Worm (Caenorhabditis elegans) whole organism, L4 larva: ENCODE results near the gene slo-2.

Source experiments
- D1046.2 ChIP-seq: fragments of 200-800 bp; sonication (Bioruptor generic); IDR thresholded peaks from 2 replicates; pipeline ENCODE4 v1.3.6; 2022; ENCODE audit warnings: missing genetic modification characterization, missing compliant biosample characterization
- F10B5.3 ChIP-seq: sonication (generic microtip); optimal IDR thresholded peaks from 2 replicates; lab custom pipeline; 2016; ENCODE audit warnings: mild to moderate bottlenecking, missing genetic modification characterization, missing compliant biosample characterization
- F44E2.7 ChIP-seq: fragments of 200-800 bp; sonication (Bioruptor generic); IDR thresholded peaks from 2 replicates; pipeline ENCODE4 v2.1.2; 2022; ENCODE audit warnings: missing genetic modification characterization, missing compliant biosample characterization
- R02D3.7 ChIP-seq: fragments of 150-350 bp; sonication (generic microtip); optimal IDR thresholded peaks from 3 replicates; lab custom pipeline; 2014; ENCODE audit warnings: missing biosample characterization, missing genetic modification characterization
- Y48G9A.11 ChIP-seq: fragments of 200-800 bp; sonication (Bioruptor generic); IDR thresholded peaks from 2 replicates; pipeline ENCODE4 v1.3.6; 2022; ENCODE audit warnings: missing genetic modification reagents, missing genetic modification characterization, missing compliant biosample characterization
- Y5F2A.4 ChIP-seq: fragments of 200-800 bp; sonication (Bioruptor generic); optimal IDR thresholded peaks from 2 replicates; lab custom pipeline; 2018; ENCODE audit warnings: mild to moderate bottlenecking, missing genetic modification characterization, missing compliant biosample characterization
- ceh-20 ChIP-seq: fragments of 200-800 bp; sonication (Bioruptor generic); IDR thresholded peaks from 2 replicates; pipeline ENCODE4 v1.3.6; 2022; ENCODE audit warnings: missing genetic modification reagents, missing genetic modification characterization, missing compliant biosample characterization
- ceh-44 ChIP-seq: fragments of 200-800 bp; sonication (Bioruptor generic); IDR thresholded peaks from 2 replicates; pipeline ENCODE4 v1.3.6; 2022; ENCODE audit warnings: missing genetic modification reagents, missing genetic modification characterization, missing compliant biosample characterization
- ceh-62 ChIP-seq: sonication (generic microtip); optimal IDR thresholded peaks from 2 replicates; lab custom pipeline; 2017; ENCODE audit warnings: missing biosample characterization, missing genetic modification characterization
- ceh-82 ChIP-seq: sonication (generic microtip); optimal IDR thresholded peaks from 2 replicates; lab custom pipeline; 2017; ENCODE audit warnings: missing biosample characterization, missing genetic modification characterization
- cey-2 ChIP-seq: sonication (generic microtip); optimal IDR thresholded peaks from 3 replicates; lab custom pipeline; 2017; ENCODE audit warnings: missing genetic modification characterization, mild to moderate bottlenecking, missing compliant biosample characterization, antibody characterized with exemption, borderline replicate concordance; ENCODE audit not compliant: insufficient read depth
- ctbp-1 ChIP-seq: fragments of 200-800 bp; sonication (Bioruptor generic); IDR thresholded peaks from 2 replicates; pipeline ENCODE4 v1.3.6; 2022; ENCODE audit warnings: missing genetic modification reagents, missing genetic modification characterization, missing compliant biosample characterization
- daf-16 ChIP-seq, 3 experiments: sonication (generic microtip); optimal IDR thresholded peaks; 2 replicates each; lab custom pipeline; 2016 to 2017; ENCODE audit warnings: missing genetic modification characterization in 3 of 3, missing genetic modification reagents in 3 of 3, mild to moderate bottlenecking in 2 of 3, missing compliant biosample characterization in 2 of 3, missing biosample characterization in 1 of 3, moderate library complexity in 1 of 3
- dmd-6 ChIP-seq: fragments of 200-800 bp; sonication (Bioruptor generic); IDR thresholded peaks from 2 replicates; pipeline ENCODE4 v1.3.6; 2022; ENCODE audit warnings: missing genetic modification reagents, missing genetic modification characterization, missing compliant biosample characterization
- dmd-9 ChIP-seq: fragments of 200-800 bp; sonication (Bioruptor generic); IDR thresholded peaks from 2 replicates; pipeline ENCODE4 v1.3.6; 2022; ENCODE audit warnings: missing genetic modification reagents, missing genetic modification characterization, missing compliant biosample characterization
- dpl-1 ChIP-seq: fragments of 150-350 bp; optimal IDR thresholded peaks from 2 replicates; lab custom pipeline; 2014; ENCODE audit warnings: missing biosample characterization, missing genetic modification reagents, missing genetic modification characterization
- dve-1 ChIP-seq: sonication (generic microtip); optimal IDR thresholded peaks from 2 replicates; lab custom pipeline; 2017; ENCODE audit warnings: antibody characterized with exemption, mild to moderate bottlenecking, missing genetic modification characterization, missing compliant biosample characterization; ENCODE audit not compliant: insufficient read depth
- egl-27 ChIP-seq: sonication (generic microtip); optimal IDR thresholded peaks from 3 replicates; lab custom pipeline; 2017; ENCODE audit warnings: missing biosample characterization, missing genetic modification reagents, missing genetic modification characterization
- egl-43 ChIP-seq: fragments of 200-800 bp; sonication (Bioruptor generic); IDR thresholded peaks from 2 replicates; pipeline ENCODE4 v1.3.6; 2022; ENCODE audit warnings: missing genetic modification reagents, missing genetic modification characterization, missing compliant biosample characterization
- fkh-10 ChIP-seq: fragments of 150-350 bp; optimal IDR thresholded peaks from 2 replicates; lab custom pipeline; 2014; ENCODE audit warnings: missing biosample characterization, missing genetic modification reagents, missing genetic modification characterization
- hlh-11 ChIP-seq: fragments of 200-800 bp; sonication (Bioruptor generic); optimal IDR thresholded peaks from 2 replicates; lab custom pipeline; 2018; ENCODE audit warnings: mild to moderate bottlenecking, missing genetic modification characterization, missing compliant biosample characterization
- hlh-30 ChIP-seq: sonication (generic microtip); optimal IDR thresholded peaks from 2 replicates; lab custom pipeline; 2017; ENCODE audit warnings: antibody characterized with exemption, mild to moderate bottlenecking, missing genetic modification characterization, missing compliant biosample characterization; ENCODE audit not compliant: insufficient read depth
- lin-1 ChIP-seq: fragments of 200-800 bp; sonication (Bioruptor generic); IDR thresholded peaks from 2 replicates; pipeline ENCODE4 v1.3.6; 2022; ENCODE audit warnings: missing genetic modification reagents, missing genetic modification characterization, missing compliant biosample characterization
- lsy-2 ChIP-seq, 2 experiments: fragments of 150-350 bp in 1 of 2; sonication (generic microtip) in 1 of 2; optimal IDR thresholded peaks; 2 replicates each; lab custom pipeline; 2014 to 2017; ENCODE audit warnings: missing biosample characterization in 2 of 2, missing genetic modification characterization in 2 of 2
- madf-5 ChIP-seq, 2 experiments: fragments of 200-800 bp; sonication (Bioruptor generic); IDR thresholded peaks; 2 replicates each; pipeline ENCODE4 v1.3.6; 2022; ENCODE audit warnings: missing compliant biosample characterization in 2 of 2, missing genetic modification characterization in 2 of 2
- madf-9 ChIP-seq: fragments of 200-800 bp; sonication (Bioruptor generic); conservative IDR thresholded peaks from 2 replicates; pipeline ENCODE4 v1.3.6; 2022; ENCODE audit warnings: missing genetic modification reagents, missing genetic modification characterization, missing compliant biosample characterization
- mdl-1 ChIP-seq, 2 experiments: fragments of 150-350 bp in 1 of 2; sonication (generic microtip) in 1 of 2; optimal IDR thresholded peaks; 2 replicates each; lab custom pipeline; 2014 to 2017; ENCODE audit warnings: missing biosample characterization in 2 of 2, missing genetic modification characterization in 2 of 2
- mdt-29 ChIP-seq: fragments of 200-800 bp; sonication (Bioruptor generic); IDR thresholded peaks from 2 replicates; pipeline ENCODE4 v1.3.6; 2022; ENCODE audit warnings: missing genetic modification reagents, missing genetic modification characterization, missing compliant biosample characterization
- mep-1 ChIP-seq: fragments of 150-350 bp; sonication (generic microtip); optimal IDR thresholded peaks from 3 replicates; lab custom pipeline; 2014; ENCODE audit warnings: missing biosample characterization, missing genetic modification characterization
- nhr-102 ChIP-seq: sonication (generic microtip); optimal IDR thresholded peaks from 2 replicates; lab custom pipeline; 2016; ENCODE audit warnings: mild to moderate bottlenecking, missing genetic modification characterization, moderate library complexity, missing compliant biosample characterization
- nhr-28 ChIP-seq: fragments of 150-350 bp; optimal IDR thresholded peaks from 2 replicates; lab custom pipeline; 2014; ENCODE audit warnings: missing biosample characterization, missing genetic modification characterization
- nhr-41 ChIP-seq: fragments of 200-800 bp; sonication (Bioruptor generic); IDR thresholded peaks from 2 replicates; pipeline ENCODE4 v1.3.6; 2022; ENCODE audit warnings: missing genetic modification reagents, missing genetic modification characterization, missing compliant biosample characterization
- nhr-76 ChIP-seq: fragments of 150-350 bp; optimal IDR thresholded peaks from 2 replicates; lab custom pipeline; 2014; ENCODE audit warnings: missing biosample characterization, missing genetic modification characterization
- nhr-77 ChIP-seq: fragments of 150-350 bp; optimal IDR thresholded peaks from 2 replicates; lab custom pipeline; 2014; ENCODE audit warnings: missing biosample characterization, missing genetic modification characterization
- pha-4 ChIP-seq, 2 experiments: fragments of 150-350 bp in 1 of 2; fragments of 200-800 bp in 1 of 2; sonication (Bioruptor generic) in 1 of 2; IDR thresholded peaks in 1 of 2; optimal IDR thresholded peaks in 1 of 2; 2 replicates each; pipeline versions ENCODE4 v1.3.6 to Lab custom; 2014 to 2022; ENCODE audit warnings: missing genetic modification characterization in 2 of 2, missing genetic modification reagents in 2 of 2, missing biosample characterization in 1 of 2, missing compliant biosample characterization in 1 of 2
- pqm-1 ChIP-seq: sonication (generic microtip); optimal IDR thresholded peaks from 2 replicates; lab custom pipeline; 2017; ENCODE audit warnings: missing biosample characterization, missing genetic modification characterization
- saeg-2 ChIP-seq: fragments of 200-800 bp; sonication (Bioruptor generic); IDR thresholded peaks from 2 replicates; pipeline ENCODE4 v1.3.6; 2022; ENCODE audit warnings: missing genetic modification reagents, missing genetic modification characterization, missing compliant biosample characterization
- sdz-12 ChIP-seq: fragments of 200-800 bp; sonication (Bioruptor generic); optimal IDR thresholded peaks from 2 replicates; lab custom pipeline; 2018; ENCODE audit warnings: mild to moderate bottlenecking, missing genetic modification characterization, missing compliant biosample characterization
- set-16 ChIP-seq: fragments of 200-800 bp; sonication (Bioruptor generic); IDR thresholded peaks from 2 replicates; pipeline ENCODE4 v1.3.6; 2022; ENCODE audit warnings: missing genetic modification reagents, missing genetic modification characterization, missing compliant biosample characterization
- skn-1 ChIP-seq: fragments of 150-350 bp; optimal IDR thresholded peaks from 2 replicates; lab custom pipeline; 2014; ENCODE audit warnings: missing biosample characterization, missing genetic modification characterization
- snpc-1.2 ChIP-seq: fragments of 200-800 bp; sonication (Bioruptor generic); IDR thresholded peaks from 2 replicates; pipeline ENCODE4 v1.3.6; 2022; ENCODE audit warnings: missing genetic modification reagents, missing genetic modification characterization, missing compliant biosample characterization
- tag-97 ChIP-seq: fragments of 200-800 bp; sonication (Bioruptor generic); IDR thresholded peaks from 2 replicates; pipeline ENCODE4 v1.3.6; 2022; ENCODE audit warnings: missing genetic modification characterization, missing compliant biosample characterization
- tra-1 ChIP-seq: fragments of 200-800 bp; sonication (Bioruptor generic); IDR thresholded peaks from 2 replicates; pipeline ENCODE4 v1.3.6; 2022; ENCODE audit warnings: missing genetic modification reagents, missing genetic modification characterization, missing compliant biosample characterization
- unc-39 ChIP-seq: sonication (generic microtip); optimal IDR thresholded peaks from 2 replicates; lab custom pipeline; 2017; ENCODE audit warnings: missing biosample characterization, missing genetic modification characterization
- vab-7 ChIP-seq: fragments of 200-800 bp; sonication (Bioruptor generic); IDR thresholded peaks from 2 replicates; pipeline ENCODE4 v1.3.6; 2022; ENCODE audit warnings: missing genetic modification reagents, missing genetic modification characterization, missing compliant biosample characterization
- zip-11 ChIP-seq: fragments of 200-800 bp; sonication (Bioruptor generic); IDR thresholded peaks from 2 replicates; pipeline ENCODE4 v1.3.6; 2022; ENCODE audit warnings: missing genetic modification characterization, missing compliant biosample characterization
- ztf-11 ChIP-seq: fragments of 150-350 bp; optimal IDR thresholded peaks from 2 replicates; lab custom pipeline; 2014; ENCODE audit warnings: missing biosample characterization, missing genetic modification characterization

Gene slo-2

ce11 chrX:11418667-11419066 is 12.9 kb upstream of the slo-2 start, which contains the start of gene F46C3.2:
F46C3.2 (minus strand) TSS chrX:11418767.
- TF ChIP-seq pqm-1 (tag; lab: Kevin White, UChicago) (peak; percentile 40), dve-1 (no peak), nhr-28 (peak; percentile 16), Y48G9A.11 (GFP tag; lab: Robert Waterston, UW) (no peak), daf-16 (GFP tag; optimal IDR thresholded peaks at IDR 0.05; lab: Kevin White, UChicago) (no peak), daf-16 (tag; optimal IDR thresholded peaks at IDR 0.05; lab: Kevin White, UChicago) (peak; percentile 35), dmd-6 (no peak), ceh-62 (no peak), cey-2 (tag; lab: Kevin White, UChicago) (no peak)

ce11 chrX:11414837-11415550 is 9.3 kb upstream of the slo-2 start, which contains the start of gene pek-1:
pek-1 (minus strand) TSS chrX:11414887.
- no peak for TF ChIP-seq nhr-41 (GFP tag; lab: Robert Waterston, UW)
- no peak for TF ChIP-seq sdz-12 (GFP tag; lab: Kevin White, UChicago)
- no peak for TF ChIP-seq dmd-9 (GFP tag; lab: Robert Waterston, UW)
- no peak for TF ChIP-seq madf-5 (GFP tag; IDR thresholded peaks at IDR 0.05; lab: Robert Waterston, UW)
- TF ChIP-seq mdt-29 (GFP tag; lab: Robert Waterston, UW) = peak; percentile 77
- TF ChIP-seq R02D3.7 (tag; lab: Kevin White, UChicago) = no peak
- TF ChIP-seq F10B5.3 (tag; lab: Kevin White, UChicago) = no peak
- TF ChIP-seq unc-39 (tag; lab: Kevin White, UChicago) = no peak
- TF ChIP-seq ctbp-1 (GFP tag; lab: Robert Waterston, UW) = no peak
- no peak for TF ChIP-seq D1046.2 (GFP tag; lab: Robert Waterston, UW)
- TF ChIP-seq tag-97 (GFP tag; lab: Robert Waterston, UW) = no peak
- no peak for TF ChIP-seq ceh-82 (tag; lab: Kevin White, UChicago)
- no peak for TF ChIP-seq set-16 (GFP tag; lab: Robert Waterston, UW)
- no peak for TF ChIP-seq madf-9 (GFP tag; lab: Robert Waterston, UW)
- TF ChIP-seq fkh-10 (GFP tag; lab: Kevin White, UChicago) = no peak
- TF ChIP-seq dpl-1 (GFP tag; lab: Kevin White, UChicago) = peak; percentile 7
- TF ChIP-seq Y48G9A.11 (GFP tag; lab: Robert Waterston, UW) = no peak
- TF ChIP-seq hlh-30 = peak; percentile 80
- no peak for TF ChIP-seq ztf-11 (tag; lab: Kevin White, UChicago)
- no peak for TF ChIP-seq F44E2.7
- TF ChIP-seq ceh-20 (GFP tag; lab: Robert Waterston, UW) = no peak
- no peak for TF ChIP-seq snpc-1.2
- no peak for TF ChIP-seq zip-11 (GFP tag; lab: Robert Waterston, UW)
- no peak for TF ChIP-seq nhr-76
- TF ChIP-seq vab-7 (GFP tag; lab: Robert Waterston, UW) = no peak
- peak; percentile 52 for TF ChIP-seq mep-1 (tag; lab: Kevin White, UChicago)
- no peak for TF ChIP-seq skn-1
- no peak for TF ChIP-seq pha-4 (GFP tag; IDR thresholded peaks at IDR 0.05; lab: Robert Waterston, UW)
- no peak for TF ChIP-seq pha-4 (tag; optimal IDR thresholded peaks at IDR 0.05; lab: Kevin White, UChicago)
- TF ChIP-seq hlh-11 (tag; lab: Kevin White, UChicago) = peak; percentile 60
- TF ChIP-seq lsy-2 (tag; optimal IDR thresholded peaks at IDR 0.05; lab: Kevin White, UChicago) = peak in 1 of 2 experiments; percentile 46
- TF ChIP-seq egl-43 (GFP tag; lab: Robert Waterston, UW) = no peak
- peak in 1 of 2 experiments; percentile 31 for TF ChIP-seq daf-16 (GFP tag; optimal IDR thresholded peaks at IDR 0.05; lab: Kevin White, UChicago)
- peak; percentile 55 for TF ChIP-seq daf-16 (tag; optimal IDR thresholded peaks at IDR 0.05; lab: Kevin White, UChicago)
- no peak for TF ChIP-seq egl-27 (tag; lab: Kevin White, UChicago)
- TF ChIP-seq nhr-77 (tag; lab: Kevin White, UChicago) = peak; percentile 3
- no peak; the same call in 1 of the 2 replicates for TF ChIP-seq tra-1 (GFP tag; lab: Robert Waterston, UW)
- TF ChIP-seq ceh-44 (GFP tag; lab: Robert Waterston, UW) = no peak
- TF ChIP-seq Y5F2A.4 = no peak
- TF ChIP-seq lin-1 (GFP tag; lab: Robert Waterston, UW) = peak; percentile 40; the same call in 1 of the 2 replicates
- TF ChIP-seq nhr-102 (tag; lab: Kevin White, UChicago) = no peak
- no peak for TF ChIP-seq saeg-2
- TF ChIP-seq dmd-6 = peak; percentile 50
- peak; percentile 60 to 94 for TF ChIP-seq mdl-1 (tag; optimal IDR thresholded peaks at IDR 0.05; lab: Kevin White, UChicago)
